Fruit fly (Drosophila melanogaster) whole organism, prepupa: ENCODE measurements around the gene CG15019.

ENCODE experiments used
- Blimp-1 ChIP-seq: fragments of 200-800 bp; sonication (Bioruptor generic); optimal IDR thresholded peaks from 3 replicates; lab custom pipeline; 2017; ENCODE audit warnings: missing biosample characterization, missing genetic modification characterization, mild to moderate bottlenecking, moderate library complexity, missing genetic modification reagents
- CG10631 ChIP-seq: fragments of 200-800 bp; sonication (Bioruptor generic); optimal IDR thresholded peaks from 2 replicates; lab custom pipeline; 2016; ENCODE audit warnings: missing biosample characterization, missing genetic modification characterization
- CG10669 ChIP-seq: fragments of 200-800 bp; sonication (Bioruptor generic); optimal IDR thresholded peaks from 3 replicates; lab custom pipeline; 2018; ENCODE audit warnings: missing biosample characterization, mild to moderate bottlenecking, missing genetic modification characterization, moderate library complexity
- CG11294 ChIP-seq: fragments of 200-800 bp; sonication (Bioruptor generic); IDR thresholded peaks from 2 replicates; pipeline ENCODE4 v1.3.6; 2022; ENCODE audit warnings: missing biosample characterization, missing genetic modification characterization
- CG11762 ChIP-seq: fragments of 200-800 bp; sonication (Bioruptor generic); optimal IDR thresholded peaks from 3 replicates; lab custom pipeline; 2016; ENCODE audit warnings: missing biosample characterization, missing genetic modification characterization; ENCODE audit not compliant: insufficient read depth
- CG11902 ChIP-seq: fragments of 200-800 bp; sonication (Bioruptor generic); optimal IDR thresholded peaks from 3 replicates; lab custom pipeline; 2016; ENCODE audit warnings: missing biosample characterization, missing genetic modification characterization
- CG15336 ChIP-seq: fragments of 200-800 bp; sonication (Bioruptor generic); IDR thresholded peaks from 2 replicates; pipeline ENCODE4 v1.3.6; 2022; ENCODE audit warnings: missing biosample characterization, missing genetic modification characterization
- CG16779 ChIP-seq: fragments of 200-800 bp; sonication (Bioruptor generic); optimal IDR thresholded peaks from 3 replicates; lab custom pipeline; 2017; ENCODE audit warnings: missing biosample characterization, mild to moderate bottlenecking, missing genetic modification characterization
- CG31627 ChIP-seq: fragments of 200-800 bp; sonication (Bioruptor generic); optimal IDR thresholded peaks from 3 replicates; lab custom pipeline; 2016; ENCODE audit warnings: missing biosample characterization, missing genetic modification characterization
- CG32006 ChIP-seq: fragments of 200-800 bp; sonication (Bioruptor generic); optimal IDR thresholded peaks from 3 replicates; lab custom pipeline; 2017; ENCODE audit warnings: missing biosample characterization, mild to moderate bottlenecking, missing genetic modification characterization
- CG3919 ChIP-seq: fragments of 200-800 bp; sonication (Bioruptor generic); optimal IDR thresholded peaks from 3 replicates; lab custom pipeline; 2016; ENCODE audit warnings: missing biosample characterization, missing genetic modification characterization
- CG4318 ChIP-seq: fragments of 200-800 bp; sonication (Bioruptor generic); optimal IDR thresholded peaks from 3 replicates; lab custom pipeline; 2017; ENCODE audit warnings: missing biosample characterization, mild to moderate bottlenecking, missing genetic modification characterization
- CG6276 ChIP-seq: fragments of 200-800 bp; sonication (Bioruptor generic); optimal IDR thresholded peaks from 2 replicates; lab custom pipeline; 2017; ENCODE audit warnings: missing biosample characterization, mild to moderate bottlenecking, missing genetic modification characterization
- CG6792 ChIP-seq: fragments of 200-800 bp; sonication (Bioruptor generic); optimal IDR thresholded peaks from 3 replicates; lab custom pipeline; 2016; ENCODE audit warnings: missing biosample characterization, missing genetic modification characterization
- CG6808 ChIP-seq: fragments of 200-800 bp; sonication (Bioruptor generic); optimal IDR thresholded peaks from 3 replicates; lab custom pipeline; 2017; ENCODE audit warnings: missing biosample characterization, missing genetic modification characterization, mild to moderate bottlenecking, moderate library complexity, missing genetic modification reagents
- CG6854 ChIP-seq: fragments of 200-800 bp; sonication (Bioruptor generic); optimal IDR thresholded peaks from 2 replicates; lab custom pipeline; 2017; ENCODE audit warnings: missing biosample characterization, mild to moderate bottlenecking, missing genetic modification characterization
- CG7368 ChIP-seq: fragments of 200-800 bp; sonication (Bioruptor generic); optimal IDR thresholded peaks from 3 replicates; lab custom pipeline; 2016; ENCODE audit warnings: missing biosample characterization, missing genetic modification characterization
- CG8119 ChIP-seq: fragments of 200-800 bp; sonication (Bioruptor generic); IDR thresholded peaks from 3 replicates; pipeline ENCODE4 v1.3.6; 2022; ENCODE audit warnings: missing biosample characterization, missing genetic modification characterization
- CG8319 ChIP-seq: fragments of 200-800 bp; sonication (Bioruptor generic); optimal IDR thresholded peaks from 3 replicates; lab custom pipeline; 2016; ENCODE audit warnings: missing biosample characterization, missing genetic modification characterization
- Eip75B ChIP-seq: fragments of 200-800 bp; sonication (Bioruptor generic); optimal IDR thresholded peaks from 3 replicates; lab custom pipeline; 2016; ENCODE audit warnings: missing biosample characterization, missing genetic modification characterization
- Eip78C ChIP-seq: fragments of 200-800 bp; sonication (Bioruptor generic); peaks from one replicate; lab custom pipeline; 2016; ENCODE audit warnings: missing biosample characterization, missing genetic modification characterization
- Eip93F ChIP-seq: fragments of 200-800 bp; sonication (Bioruptor generic); optimal IDR thresholded peaks from 2 replicates; lab custom pipeline; 2016; ENCODE audit warnings: missing biosample characterization, mild to moderate bottlenecking, missing genetic modification characterization
- Ets21C ChIP-seq: fragments of 200-800 bp; sonication (Bioruptor generic); optimal IDR thresholded peaks from 3 replicates; lab custom pipeline; 2016; ENCODE audit warnings: missing biosample characterization, missing genetic modification characterization
- Ets96B ChIP-seq: fragments of 200-800 bp; optimal IDR thresholded peaks from 2 replicates; lab custom pipeline; 2019; ENCODE audit warnings: missing biosample characterization, mild to moderate bottlenecking, missing genetic modification characterization, moderate library complexity
- Hr39 ChIP-seq: fragments of 200-800 bp; sonication (Bioruptor generic); optimal IDR thresholded peaks from 2 replicates; lab custom pipeline; 2016; ENCODE audit warnings: missing biosample characterization, missing genetic modification characterization
- Hr4 ChIP-seq: fragments of 200-800 bp; sonication (Bioruptor generic); optimal IDR thresholded peaks from 3 replicates; lab custom pipeline; 2016; ENCODE audit warnings: missing biosample characterization, missing genetic modification characterization
- Lpt ChIP-seq: fragments of 200-800 bp; sonication (Bioruptor generic); optimal IDR thresholded peaks from 3 replicates; lab custom pipeline; 2016; ENCODE audit warnings: missing biosample characterization, missing genetic modification characterization
- Met ChIP-seq: fragments of 200-800 bp; sonication (Bioruptor generic); optimal IDR thresholded peaks from 3 replicates; lab custom pipeline; 2016; ENCODE audit warnings: missing biosample characterization, missing genetic modification characterization
- OdsH ChIP-seq: fragments of 200-800 bp; sonication (Bioruptor generic); optimal IDR thresholded peaks from 3 replicates; lab custom pipeline; 2016; ENCODE audit warnings: missing biosample characterization, missing genetic modification characterization
- Smox ChIP-seq: fragments of 200-800 bp; sonication (Bioruptor generic); optimal IDR thresholded peaks from 3 replicates; lab custom pipeline; 2016; ENCODE audit warnings: missing biosample characterization, missing genetic modification characterization
- achi ChIP-seq: fragments of 200-800 bp; sonication (Bioruptor generic); optimal IDR thresholded peaks from 3 replicates; lab custom pipeline; 2016; ENCODE audit warnings: missing biosample characterization, missing genetic modification characterization
- cyc ChIP-seq: fragments of 200-800 bp; sonication (Bioruptor generic); optimal IDR thresholded peaks from 3 replicates; lab custom pipeline; 2016; ENCODE audit warnings: missing biosample characterization, missing genetic modification characterization
- eg ChIP-seq: fragments of 200-800 bp; sonication (Bioruptor generic); IDR thresholded peaks from 3 replicates; pipeline ENCODE4 v1.3.6; 2022; ENCODE audit warnings: missing biosample characterization, missing genetic modification characterization
- esn ChIP-seq: fragments of 200-800 bp; sonication (Bioruptor generic); optimal IDR thresholded peaks from 2 replicates; lab custom pipeline; 2016; ENCODE audit warnings: missing biosample characterization, mild to moderate bottlenecking, missing genetic modification characterization, moderate library complexity
- fd59A ChIP-seq: fragments of 200-800 bp; sonication (Bioruptor generic); optimal IDR thresholded peaks from 2 replicates; lab custom pipeline; 2017; ENCODE audit warnings: missing biosample characterization, mild to moderate bottlenecking, missing genetic modification characterization, missing genetic modification reagents
- fkh ChIP-seq: fragments of 200-800 bp; sonication (Bioruptor generic); optimal IDR thresholded peaks from 3 replicates; lab custom pipeline; 2017; ENCODE audit warnings: missing biosample characterization, mild to moderate bottlenecking, missing genetic modification characterization, moderate library complexity
- lz ChIP-seq: fragments of 200-800 bp; sonication (Bioruptor generic); optimal IDR thresholded peaks from 3 replicates; lab custom pipeline; 2016; ENCODE audit warnings: missing biosample characterization, missing genetic modification characterization
- net ChIP-seq: fragments of 200-800 bp; sonication (Bioruptor generic); optimal IDR thresholded peaks from 3 replicates; lab custom pipeline; 2016; ENCODE audit warnings: missing biosample characterization, missing genetic modification characterization
- salr ChIP-seq, 2 experiments: fragments of 200-800 bp; sonication (Bioruptor generic); optimal IDR thresholded peaks; 3 replicates each; lab custom pipeline; 2016 to 2018; ENCODE audit warnings: missing biosample characterization in 2 of 2, missing genetic modification characterization in 2 of 2, mild to moderate bottlenecking in 1 of 2
- spab ChIP-seq: fragments of 200-800 bp; sonication (Bioruptor generic); optimal IDR thresholded peaks from 2 replicates; lab custom pipeline; 2017; ENCODE audit warnings: missing biosample characterization, mild to moderate bottlenecking, missing genetic modification characterization, missing genetic modification reagents
- ss ChIP-seq, 2 experiments: fragments of 200-800 bp; sonication (Bioruptor generic); optimal IDR thresholded peaks; 2 replicates in 1 of 2; 3 replicates in 1 of 2; lab custom pipeline; 2017 to 2018; ENCODE audit warnings: mild to moderate bottlenecking in 2 of 2, missing biosample characterization in 2 of 2, missing genetic modification characterization in 2 of 2, moderate library complexity in 1 of 2
- svp ChIP-seq: fragments of 200-800 bp; sonication (Bioruptor generic); peaks from one replicate; lab custom pipeline; 2016; ENCODE audit warnings: missing biosample characterization, missing genetic modification characterization
- topi ChIP-seq: fragments of 200-800 bp; sonication (Bioruptor generic); optimal IDR thresholded peaks from 3 replicates; lab custom pipeline; 2016; ENCODE audit warnings: missing biosample characterization, missing genetic modification characterization
- vri ChIP-seq: fragments of 200-800 bp; sonication (Bioruptor generic); optimal IDR thresholded peaks from 3 replicates; lab custom pipeline; 2016; ENCODE audit warnings: missing biosample characterization, mild to moderate bottlenecking, missing genetic modification characterization

The CG15019 gene

dm6 chr3L:4381529-4381928 lies 24.3 kb downstream of the CG15019 start, which contains the start of gene CG32240:
CG32240 (minus strand) TSS chr3L:4381629.
- TF ChIP-seq OdsH (no peak), CG11902 (GFP tag; lab: Kevin White, UChicago) (no peak), Blimp-1 (GFP tag; lab: Kevin White, UChicago) (no peak), fd59A (GFP tag; lab: Kevin White, UChicago) (no peak), CG3919 (GFP tag; lab: Kevin White, UChicago) (no peak), Ets96B (tag; lab: Kevin White, UChicago) (no peak), vri (GFP tag; lab: Kevin White, UChicago) (no peak)

DNA sequence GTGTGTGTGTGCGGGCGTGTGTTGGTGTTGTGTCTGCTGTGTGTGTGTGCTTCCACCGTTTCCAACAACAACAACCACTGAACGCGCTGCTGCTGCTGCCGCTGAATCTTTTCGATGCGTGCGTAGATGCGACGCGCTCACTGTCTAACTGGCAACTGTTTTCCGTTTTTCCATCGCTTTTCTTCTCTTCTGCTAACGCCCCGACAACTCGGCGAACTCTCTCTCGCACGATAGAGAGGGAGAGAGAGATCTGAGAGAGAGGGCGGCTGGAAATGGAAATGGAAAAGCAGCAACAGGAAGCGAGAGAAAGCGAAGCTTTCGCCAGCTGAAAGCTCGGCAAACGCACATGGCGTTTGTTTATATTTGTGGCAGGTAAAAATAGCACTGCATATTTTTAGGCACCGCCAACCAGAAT lies 25.6 kb downstream of the CG15019 start, which contains the start of gene DopEcR:
Gene DopEcR, minus strand, starts transcription at position 157 of the 415 bp plus-strand sequence.
- TF ChIP-seq CG15336 (GFP tag; lab: Robert Waterston, UW) (peak; percentile 40; the same call in 1 of the 2 replicates), Lpt (GFP tag; lab: Kevin White, UChicago) (no peak), CG6854 (GFP tag; lab: Kevin White, UChicago) (peak; percentile 24), esn (no peak), CG3919 (GFP tag; lab: Kevin White, UChicago) (peak; percentile 11), CG6276 (peak; percentile 0), Eip75B (GFP tag; lab: Kevin White, UChicago) (peak; percentile 36), CG6808 (GFP tag; lab: Kevin White, UChicago) (no peak), Ets96B (tag; lab: Kevin White, UChicago) (no peak), CG11294 (GFP tag; lab: Robert Waterston, UW) (no peak), CG11902 (GFP tag; lab: Kevin White, UChicago) (no peak), topi (GFP tag; lab: Kevin White, UChicago) (no peak), fkh (peak; percentile 44)

dm6 chr3L:4378895-4379294 lies 27.0 kb downstream of the CG15019 start:
- TF ChIP-seq lz (GFP tag; lab: Kevin White, UChicago) (peak; percentile 14), CG6808 (GFP tag; lab: Kevin White, UChicago) (peak; percentile 34), CG6854 (GFP tag; lab: Kevin White, UChicago) (no peak), Smox (GFP tag; lab: Kevin White, UChicago) (peak; percentile 42), Hr4 (GFP tag; lab: Kevin White, UChicago) (peak; percentile 47), Ets96B (tag; lab: Kevin White, UChicago) (peak; percentile 35), CG8319 (GFP tag; lab: Kevin White, UChicago) (no peak), vri (GFP tag; lab: Kevin White, UChicago) (peak; percentile 10), Lpt (GFP tag; lab: Kevin White, UChicago) (no peak), CG8119 (peak; percentile 37; the same call in 1 of the 3 replicates), topi (GFP tag; lab: Kevin White, UChicago) (peak; percentile 46), CG11902 (GFP tag; lab: Kevin White, UChicago) (no peak), eg (peak; percentile 24; the same call in 1 of the 3 replicates), CG31627 (peak; percentile 57), CG10669 (GFP tag; lab: Kevin White, UChicago) (peak; percentile 36), CG32006 (GFP tag; lab: Kevin White, UChicago) (peak; percentile 62), CG11762 (GFP tag; lab: Kevin White, UChicago) (peak; percentile 18), Eip93F (GFP tag; lab: Kevin White, UChicago) (no peak), net (peak; percentile 27), CG11294 (GFP tag; lab: Robert Waterston, UW) (no peak; the same call in 1 of the 2 replicates), achi (GFP tag; lab: Kevin White, UChicago) (peak; percentile 61), OdsH (peak; percentile 67), Blimp-1 (GFP tag; lab: Kevin White, UChicago) (no peak), CG10631 (GFP tag; lab: Kevin White, UChicago) (peak; percentile 13), CG4318 (peak; percentile 9), Eip78C (GFP tag; lab: Kevin White, UChicago) (peak; percentile 89), CG6792 (GFP tag; lab: Kevin White, UChicago) (no peak), spab (peak; percentile 35), Met (GFP tag; lab: Kevin White, UChicago) (peak; percentile 62), Hr39 (GFP tag; lab: Kevin White, UChicago) (peak; percentile 43), CG16779 (no peak), esn (no peak), cyc (GFP tag; lab: Kevin White, UChicago) (peak; percentile 25), Ets21C (GFP tag; lab: Kevin White, UChicago) (no peak), ss (GFP tag; optimal IDR thresholded peaks at IDR 0.05; lab: Kevin White, UChicago) (peak; percentile 19 to 54), CG15336 (GFP tag; lab: Robert Waterston, UW) (peak; percentile 40; the same call in 1 of the 2 replicates), CG6276 (no peak), svp (GFP tag; lab: Kevin White, UChicago) (peak; percentile 69), salr (GFP tag; optimal IDR thresholded peaks at IDR 0.05; lab: Kevin White, UChicago) (no peak), CG7368 (GFP tag; lab: Kevin White, UChicago) (no peak)
